Fruit fly (Drosophila melanogaster) Kc167 (cell line): ENCODE data around the gene NK7.1.

Source experiments
- Myc ChIP-seq: fragments of >200 bp; optimal IDR thresholded peaks from 2 replicates; lab custom pipeline; 2017; ENCODE audit warnings: missing external identifiers
- Sin3A ChIP-seq: fragments of >200 bp; optimal IDR thresholded peaks from 2 replicates; lab custom pipeline; 2018; ENCODE audit warnings: missing external identifiers
- h ChIP-seq: fragments of >200 bp; optimal IDR thresholded peaks from 3 replicates; lab custom pipeline; 2018; ENCODE audit warnings: missing external identifiers
- insv ChIP-seq: fragments of >200 bp; optimal IDR thresholded peaks from 3 replicates; lab custom pipeline; 2018; ENCODE audit warnings: missing external identifiers
- psq ChIP-seq: fragments of >200 bp; optimal IDR thresholded peaks from 2 replicates; lab custom pipeline; 2017; ENCODE audit warnings: missing external identifiers
- ttk ChIP-seq: sonication (Bioruptor generic); optimal IDR thresholded peaks from 2 replicates; lab custom pipeline; 2017; ENCODE audit warnings: missing external identifiers

- TF ChIP-seq psq (lab: Kevin White, UChicago) (no peak), insv (lab: Kevin White, UChicago) (no peak), Myc (lab: Kevin White, UChicago) (no peak), ttk (lab: Kevin White, UChicago) (no peak), h (lab: Kevin White, UChicago) (no peak), Sin3A (no peak)
Observed at dm6 chr3R:14364156-14364555, 8.6 kb downstream of the NK7.1 start.
